Fruit fly (Drosophila melanogaster): ENCODE measurements around the gene CG12402.

- TF ChIP-seq CG8478 (optimal IDR thresholded peaks at IDR 0.05) (no peak), CTCF (optimal IDR thresholded peaks at IDR 0.05) (no peak)
Measured at dm6 chr3R:14109145-14109544, 1.0 kb upstream of the CG12402 start, which contains the start of gene Or88a.

Data from S2 (cell line).